Worm (Caenorhabditis elegans) whole organism, dauer: ENCODE results near the gene M03C11.6.

Experiments used
- unc-62 ChIP-seq: sonication (generic microtip); optimal IDR thresholded peaks from 2 replicates; lab custom pipeline; 2017; ENCODE audit warnings: missing biosample characterization, missing genetic modification reagents, missing genetic modification characterization

The M03C11.6 gene

DNA sequence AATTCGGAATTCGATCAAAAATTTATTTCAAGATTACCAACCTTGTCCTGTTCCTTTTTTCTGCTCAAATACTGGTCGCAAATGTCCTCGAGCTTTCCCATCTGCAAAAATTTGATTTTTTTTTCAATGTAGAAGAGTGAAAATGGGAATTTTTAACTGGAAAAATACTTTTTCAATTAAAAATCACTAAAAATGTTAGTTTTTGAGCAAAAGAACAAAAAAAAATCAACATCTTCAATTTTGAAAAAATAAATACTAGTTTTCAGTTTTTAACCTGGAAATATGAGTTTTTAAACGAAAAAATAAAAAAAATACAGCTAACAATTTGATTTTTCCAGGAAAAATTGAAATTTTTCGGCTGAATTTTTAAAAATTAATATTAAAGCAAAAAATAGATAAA lies 4.1 kb upstream of the M03C11.6 start, which contains the start of gene prp-3:
Gene prp-3 (minus strand): TSS at position 101 of the 400 bp plus-strand sequence.
- TF ChIP-seq unc-62 (GFP tag; lab: Kevin White, UChicago), result no peak

DNA sequence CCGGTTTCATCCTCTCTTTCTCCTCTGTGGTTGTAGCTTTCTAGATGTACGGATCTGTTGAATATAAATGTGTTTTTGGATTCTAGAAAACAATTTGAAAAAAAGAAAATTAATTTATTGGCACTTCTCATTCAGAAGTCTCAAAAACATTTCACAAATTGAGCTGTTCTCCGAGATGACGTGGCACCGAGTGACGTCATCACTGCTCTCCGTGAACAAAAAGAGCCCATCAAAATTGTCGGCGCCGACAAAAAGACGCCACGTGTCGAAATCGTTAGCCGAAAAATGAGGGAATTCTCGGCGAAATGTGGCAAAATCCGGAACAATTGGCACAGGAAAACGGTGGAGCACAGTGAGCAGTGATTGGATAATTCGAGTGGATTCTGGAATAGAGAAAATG lies 2.1 kb downstream of the M03C11.6 start:
- no peak for TF ChIP-seq unc-62 (GFP tag; lab: Kevin White, UChicago)

DNA sequence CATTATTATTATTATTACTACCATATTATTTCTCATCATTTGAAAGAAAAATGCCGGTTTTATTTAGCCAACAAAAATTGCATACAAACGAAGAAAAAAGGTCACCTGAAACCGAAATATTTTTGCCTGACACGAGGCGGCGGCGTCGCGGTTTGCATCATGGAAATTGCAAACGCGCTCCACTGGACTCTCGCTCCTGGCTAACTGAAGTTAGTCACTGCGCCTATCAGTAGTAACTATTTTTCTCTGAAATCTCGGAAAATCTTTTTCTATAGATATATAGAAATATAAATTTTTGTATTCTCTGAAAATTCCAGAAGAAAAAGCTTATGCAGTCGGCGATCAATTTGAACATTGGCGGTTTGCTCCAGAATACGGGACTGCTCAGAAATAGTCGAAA lies 8.0 kb downstream of the M03C11.6 start, which contains the start of gene ymel-1:
Gene ymel-1 (plus strand): TSS at position 318 of the 400 bp plus-strand sequence.
- TF ChIP-seq unc-62 (GFP tag; lab: Kevin White, UChicago), result no peak

DNA sequence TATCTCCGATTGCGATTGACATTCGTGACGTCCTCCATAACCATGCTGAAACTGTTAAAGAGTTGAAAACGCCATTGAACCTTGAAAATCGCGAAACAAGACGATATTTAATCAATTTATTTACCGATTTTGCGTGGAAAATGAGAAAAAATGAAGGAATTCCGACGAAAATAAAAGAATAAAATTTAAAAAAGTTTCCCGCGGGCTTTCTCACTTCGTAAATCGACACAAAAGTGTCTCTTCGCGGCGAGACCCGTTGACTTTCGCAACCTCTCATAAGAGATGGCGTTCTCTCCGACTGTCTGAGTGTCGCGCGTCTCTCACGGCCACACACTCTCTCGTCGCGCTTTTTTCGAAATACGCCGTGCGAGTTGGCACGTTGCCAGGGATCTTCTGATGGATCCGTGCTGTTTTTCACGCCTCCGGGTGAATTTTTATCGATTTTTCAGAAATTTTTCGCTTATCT lies 16.6 kb downstream of the M03C11.6 start, which contains the start of gene hat-1:
Gene hat-1 (minus strand): TSS at position 51 of the 466 bp plus-strand sequence.
- TF ChIP-seq unc-62 (GFP tag; lab: Kevin White, UChicago), result no peak

DNA sequence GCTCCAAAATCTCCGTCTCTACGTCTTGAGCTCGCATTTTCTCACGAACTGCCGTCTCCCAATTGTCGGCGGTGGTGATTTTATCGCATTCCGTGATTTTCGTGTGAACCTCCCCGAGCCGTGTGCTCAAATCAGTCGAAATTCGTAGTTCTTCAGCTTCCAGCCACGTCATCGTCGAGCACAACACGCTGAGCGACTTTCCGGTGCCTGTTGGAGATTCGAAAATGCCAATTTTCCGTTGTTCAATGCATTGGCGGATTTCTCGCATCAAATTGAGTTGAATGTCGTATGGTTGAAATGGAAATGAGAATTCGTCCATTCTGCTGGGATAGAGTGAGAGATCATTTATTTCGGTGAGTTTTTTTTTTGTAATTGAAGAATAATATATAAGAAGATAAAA lies 18.9 kb downstream of the M03C11.6 start, which contains the start of the genes M03C11.3 and chl-1:
Gene M03C11.3 (plus strand): TSS at position 153 of the 400 bp plus-strand sequence.
Gene chl-1 (minus strand): TSS at position 323 of the 400 bp plus-strand sequence.
- TF ChIP-seq unc-62 (GFP tag; lab: Kevin White, UChicago), result no peak

DNA sequence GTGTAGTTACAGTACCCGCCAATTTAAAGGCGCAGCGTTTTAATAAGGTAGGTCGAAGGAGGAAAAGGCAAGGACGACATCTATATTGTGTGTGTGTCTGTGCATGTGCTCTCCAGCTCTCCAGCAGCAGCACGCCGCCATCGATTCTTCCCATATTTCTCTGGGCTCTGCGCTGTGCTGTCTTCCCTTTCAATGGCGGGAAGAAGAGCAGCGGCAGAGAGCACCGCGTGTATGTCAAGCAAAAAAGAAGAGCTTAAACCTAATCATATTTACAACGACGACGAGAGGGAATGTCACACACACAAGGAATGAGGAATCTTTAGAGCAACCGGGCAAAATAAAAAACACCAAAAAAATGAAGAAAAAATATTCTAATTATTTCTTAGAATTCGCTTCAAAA lies 24.9 kb downstream of the M03C11.6 start:
- TF ChIP-seq unc-62 (GFP tag; lab: Kevin White, UChicago), result no peak

DNA sequence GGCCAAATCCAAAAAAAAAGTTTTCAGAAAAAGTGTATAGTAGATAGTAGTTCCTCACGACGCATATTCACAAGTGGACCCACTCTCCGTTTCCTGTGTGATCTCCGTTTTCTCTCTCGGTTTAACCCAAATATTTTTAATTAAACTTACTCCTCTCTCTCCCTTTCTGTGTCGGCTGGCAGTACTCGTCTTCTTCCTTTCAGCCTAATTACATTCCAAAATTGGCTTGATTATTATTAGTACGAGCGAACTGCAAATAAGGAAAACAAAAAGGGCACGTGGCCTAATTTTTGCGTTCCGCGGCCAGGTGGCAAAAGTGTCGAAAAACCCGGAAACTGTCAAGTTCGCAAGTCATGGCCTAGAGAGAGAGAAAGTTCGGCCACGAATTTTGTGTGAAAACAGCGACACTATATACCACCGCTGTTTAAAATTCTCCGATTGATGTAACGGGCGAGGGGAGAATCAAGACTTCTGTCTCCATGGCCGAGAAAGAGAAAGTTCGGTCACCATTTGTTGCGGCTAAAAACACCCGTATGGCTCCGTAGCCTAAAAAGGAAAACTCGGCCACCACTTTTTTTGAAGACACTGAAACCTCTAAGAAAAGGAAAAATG lies 26.8 kb downstream of the M03C11.6 start:
- TF ChIP-seq unc-62 (GFP tag; lab: Kevin White, UChicago), result no peak

DNA sequence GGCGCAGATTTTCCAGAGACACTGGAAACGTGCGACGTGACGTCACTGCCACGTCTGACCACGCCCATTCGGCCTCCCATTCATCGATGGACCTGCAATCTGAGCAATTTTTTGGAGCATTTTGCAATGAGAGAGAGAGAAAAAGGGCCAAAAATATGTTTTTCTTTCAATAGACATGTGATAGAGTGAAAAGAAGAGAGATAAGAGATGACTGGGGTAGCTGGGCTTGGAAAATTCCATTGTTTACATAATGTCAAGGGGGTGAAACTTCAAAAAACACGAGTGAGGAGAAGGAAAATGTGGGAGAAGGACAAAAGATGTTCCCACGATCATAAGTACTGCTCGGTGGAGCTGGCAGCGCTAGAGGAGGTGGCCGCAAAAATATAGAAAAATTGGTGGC lies 27.8 kb downstream of the M03C11.6 start, which contains the start of gene M03C11.1:
Gene M03C11.1 (minus strand): TSS at position 101 of the 400 bp plus-strand sequence.
- no peak for TF ChIP-seq unc-62 (GFP tag; lab: Kevin White, UChicago)

DNA sequence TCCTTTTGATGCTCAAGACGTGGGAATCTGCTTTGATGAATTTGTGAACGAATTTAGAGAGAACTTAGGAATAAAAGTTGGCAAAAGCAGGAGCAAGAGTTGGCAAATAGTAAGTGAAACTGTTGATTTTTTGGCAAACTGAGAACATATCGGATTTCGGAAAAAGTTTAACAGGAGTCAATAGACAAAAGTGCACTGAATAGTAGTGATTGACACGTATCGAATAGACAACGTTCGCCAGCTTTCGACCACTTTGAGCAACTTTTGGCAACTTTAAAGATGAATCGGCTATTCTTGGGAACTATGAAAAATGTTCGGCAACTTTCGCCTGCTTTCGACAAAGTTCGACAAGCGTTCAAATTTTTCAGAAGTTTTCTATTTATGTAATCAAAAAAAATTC lies 32.2 kb downstream of the M03C11.6 start, which contains the start of gene M03C11.9:
Gene M03C11.9 (minus strand): TSS at position 101 of the 400 bp plus-strand sequence.
- TF ChIP-seq unc-62 (GFP tag; lab: Kevin White, UChicago), result no peak

DNA sequence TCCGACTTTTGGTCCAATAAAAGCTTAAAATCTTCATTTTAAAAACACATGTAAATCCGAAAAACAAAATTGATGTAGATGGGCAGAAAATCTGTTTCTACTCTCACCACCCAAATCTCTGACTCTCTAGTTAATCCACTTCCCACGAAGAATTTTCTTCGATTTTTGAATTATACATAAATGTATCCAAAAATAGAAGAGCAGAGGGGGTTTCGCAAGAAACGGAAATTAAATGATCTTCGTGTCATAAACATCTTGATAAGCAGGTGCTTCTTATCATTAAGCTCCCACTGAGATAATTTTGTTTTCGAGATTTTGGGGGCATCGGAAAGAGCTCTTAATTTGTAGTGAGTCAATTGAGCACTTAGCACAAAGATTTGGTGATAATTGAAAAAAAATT lies 34.2 kb downstream of the M03C11.6 start:
- no peak for TF ChIP-seq unc-62 (GFP tag; lab: Kevin White, UChicago)

DNA sequence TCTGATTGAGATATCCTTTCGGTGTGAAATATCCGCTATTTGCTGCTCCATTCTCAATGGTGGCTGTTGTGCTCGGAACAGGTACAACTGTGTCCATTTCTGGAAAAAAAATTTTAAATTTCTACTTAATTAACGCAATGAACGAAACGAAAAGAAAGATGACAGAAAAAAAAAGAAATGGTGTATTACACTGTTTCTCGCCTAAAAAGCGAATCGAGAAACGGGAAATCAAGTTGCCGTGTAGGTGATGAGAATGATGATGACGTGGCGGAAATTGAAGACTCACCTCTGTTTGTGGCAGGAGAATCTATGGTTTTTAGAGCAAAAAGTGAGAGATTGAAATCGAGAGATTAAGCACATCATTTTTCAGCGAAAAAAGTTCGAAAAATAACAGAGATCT lies 37.3 kb downstream of the M03C11.6 start, which contains the start of gene C38H2.3:
Gene C38H2.3 (minus strand): TSS at position 101 of the 400 bp plus-strand sequence.
- TF ChIP-seq unc-62 (GFP tag; lab: Kevin White, UChicago), result no peak

DNA sequence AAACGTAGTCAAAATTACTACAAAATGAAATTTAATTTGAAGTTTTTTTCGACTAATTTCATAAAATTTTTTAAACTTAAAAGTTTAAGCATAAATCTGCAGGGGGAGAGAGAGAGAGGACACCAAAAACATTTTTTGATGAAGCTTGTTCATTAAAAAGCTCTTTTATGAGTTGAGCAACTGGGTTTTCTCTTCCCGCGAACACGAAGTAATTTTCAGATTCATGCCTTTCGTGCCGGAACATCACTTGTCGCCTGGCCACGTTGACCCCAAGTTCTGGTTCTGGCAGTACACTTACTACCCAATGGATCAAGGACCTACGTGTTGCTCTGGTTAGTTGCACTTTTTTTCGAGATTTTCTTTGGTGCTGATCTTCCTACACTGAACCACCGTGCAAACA lies 40.0 kb downstream of the M03C11.6 start:
- no peak for TF ChIP-seq unc-62 (GFP tag; lab: Kevin White, UChicago)

DNA sequence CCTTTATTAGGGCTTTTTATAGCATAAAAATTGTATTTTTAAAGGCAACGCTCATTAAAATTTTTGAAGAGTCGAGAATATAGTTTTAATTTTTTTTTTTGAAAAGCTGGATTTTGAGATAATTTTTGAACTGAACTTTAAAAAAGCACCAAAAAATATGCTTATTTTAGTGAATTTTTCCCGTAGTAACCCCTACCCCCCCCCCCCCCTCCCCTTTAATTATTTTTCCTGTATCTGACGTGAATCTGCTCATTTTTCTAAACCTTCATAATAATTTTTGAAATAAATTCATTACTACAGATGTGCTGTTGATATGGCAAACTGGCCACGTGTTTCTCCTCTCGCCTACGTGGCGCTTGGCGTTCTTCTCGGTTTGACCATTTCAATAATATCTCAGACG lies 42.3 kb downstream of the M03C11.6 start, which contains the start of gene C38H2.2:
Gene C38H2.2 (plus strand): TSS at position 301 of the 400 bp plus-strand sequence.
- no peak for TF ChIP-seq unc-62 (GFP tag; lab: Kevin White, UChicago)

DNA sequence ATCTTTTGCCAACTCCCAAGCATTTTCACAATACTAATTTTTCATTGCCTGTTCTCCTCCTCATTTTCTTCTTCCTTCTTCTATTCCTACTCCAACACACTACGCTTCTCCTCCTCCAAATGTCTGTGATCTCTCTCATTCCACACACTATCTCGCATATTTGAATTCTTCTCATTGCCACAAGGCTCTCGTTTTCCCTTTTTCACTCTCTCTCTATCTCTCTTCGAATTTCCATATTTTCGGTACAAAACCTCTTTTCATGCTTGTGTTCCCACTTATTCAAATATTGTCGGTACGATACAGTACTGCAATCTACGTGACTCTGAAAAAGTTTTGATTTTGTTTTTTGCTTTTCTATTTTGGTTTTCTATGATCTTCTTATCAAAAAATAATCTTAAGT lies 43.2 kb downstream of the M03C11.6 start:
- TF ChIP-seq unc-62 (GFP tag; lab: Kevin White, UChicago), result no peak

DNA sequence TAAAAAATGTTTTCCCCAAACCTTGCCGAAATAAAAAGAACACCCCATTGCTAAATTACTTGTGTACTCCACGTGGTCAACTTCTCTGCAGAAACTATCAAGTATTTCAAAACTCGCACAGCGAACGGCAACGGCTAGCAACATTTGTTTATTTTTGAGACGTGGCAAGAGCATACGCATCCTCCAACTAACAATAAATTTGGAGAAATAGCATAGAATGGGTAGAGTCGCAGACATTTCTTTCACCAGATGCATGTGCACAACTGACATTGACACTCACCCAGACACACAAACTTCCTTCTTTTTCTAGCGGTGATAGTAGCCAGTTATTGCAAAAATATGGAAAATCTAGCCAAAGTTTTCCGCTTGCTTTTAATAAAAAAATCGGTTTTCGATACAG lies 44.2 kb downstream of the M03C11.6 start:
- no peak for TF ChIP-seq unc-62 (GFP tag; lab: Kevin White, UChicago)

DNA sequence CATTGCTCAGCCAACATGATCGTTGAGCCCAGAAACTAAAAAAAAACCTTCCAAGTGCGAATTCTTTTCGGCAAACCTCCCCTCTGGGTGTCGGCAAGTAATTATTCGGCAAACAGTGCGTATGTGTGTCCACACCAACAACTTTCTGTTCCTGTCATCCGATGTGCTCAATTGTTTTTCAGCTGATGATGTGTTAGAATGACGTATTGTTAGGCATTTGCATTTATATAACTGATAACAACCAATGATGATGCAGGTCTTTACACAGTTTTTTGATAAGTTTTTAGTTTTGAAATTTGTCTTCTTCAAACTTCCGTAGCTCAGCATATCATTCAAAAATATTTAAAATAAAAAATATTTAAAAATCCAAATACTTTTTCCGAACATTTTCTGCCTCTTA lies 44.9 kb downstream of the M03C11.6 start:
- TF ChIP-seq unc-62 (GFP tag; lab: Kevin White, UChicago), result no peak

DNA sequence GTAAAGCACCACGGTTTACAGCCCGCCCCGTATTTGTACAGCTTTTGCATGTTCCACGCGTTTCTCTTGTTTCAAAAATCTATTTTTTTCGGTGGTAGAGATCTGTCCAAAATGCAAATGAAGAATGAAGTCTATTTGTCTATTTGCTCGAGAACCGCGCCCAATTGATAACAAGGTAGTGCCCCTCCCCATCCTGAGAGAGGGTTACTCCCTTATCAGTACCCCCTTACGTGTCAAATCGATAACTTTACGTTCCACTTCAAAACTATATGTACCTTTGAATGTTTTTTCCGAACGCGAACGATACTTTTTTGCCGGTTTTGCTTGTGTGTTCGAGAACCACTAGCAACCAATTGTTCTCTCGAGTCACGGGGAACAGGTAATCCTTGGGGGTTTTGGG lies 47.8 kb downstream of the M03C11.6 start:
- no peak for TF ChIP-seq unc-62 (GFP tag; lab: Kevin White, UChicago)
